Fruit fly (Drosophila melanogaster): ENCODE results near the gene Cpsf6.

Cpsf6 gene

dm6 chr3L:8289336-8290258 is 25.7 kb downstream of the Cpsf6 start, which contains the start of gene cert (continued):
- TF ChIP-seq dmrt99B (tag; optimal IDR thresholded peaks at IDR 0.05) (no peak), Nf-YA (GFP tag; IDR thresholded peaks at IDR 0.05) (no peak), Adf1 (GFP tag; IDR thresholded peaks at IDR 0.05) (peak; percentile 17), ash1 (GFP tag; optimal IDR thresholded peaks at IDR 0.05) (no peak), Hsf (GFP tag; optimal IDR thresholded peaks at IDR 0.05) (peak; percentile 34), lilli (GFP tag; optimal IDR thresholded peaks at IDR 0.05) (peak; percentile 48), Trl (optimal IDR thresholded peaks at IDR 0.05) (no peak), Trl (GFP tag; optimal IDR thresholded peaks at IDR 0.05) (peak; percentile 4), nmo (GFP tag; optimal IDR thresholded peaks at IDR 0.05) (peak; percentile 70), toy (GFP tag; IDR thresholded peaks at IDR 0.05) (no peak), CG6791 (GFP tag; IDR thresholded peaks at IDR 0.05; ENCODE audit: partially characterized antibody) (peak; percentile 89), GATAe (GFP tag; conservative IDR thresholded peaks at IDR 0.05) (no peak), CG6175 (GFP tag; IDR thresholded peaks at IDR 0.05) (no peak), gfzf (GFP tag; optimal IDR thresholded peaks at IDR 0.05) (peak; percentile 46), CG13123 (GFP tag; optimal IDR thresholded peaks at IDR 0.05) (no peak), Camta (GFP tag; optimal IDR thresholded peaks at IDR 0.05) (no peak), pita (GFP tag; optimal IDR thresholded peaks at IDR 0.05) (no peak), Atf6 (GFP tag; IDR thresholded peaks at IDR 0.05) (0 out of 2 replicates have a peak, but pooled peaks have one; percentile 14), CG31224 (GFP tag; IDR thresholded peaks at IDR 0.05) (no peak), row (GFP tag; IDR thresholded peaks at IDR 0.05) (peak; percentile 53), CG18476 (GFP tag; optimal IDR thresholded peaks at IDR 0.05) (no peak), CG3726 (GFP tag; IDR thresholded peaks at IDR 0.05) (no peak), Hr39 (optimal IDR thresholded peaks at IDR 0.05) (no peak), CHES-1-like (GFP tag; optimal IDR thresholded peaks at IDR 0.05) (peak; percentile 42), CG13894 (tag; optimal IDR thresholded peaks at IDR 0.05) (no peak), CG7839 (tag; optimal IDR thresholded peaks at IDR 0.05) (peak; percentile 16), CG2712 (tag; optimal IDR thresholded peaks at IDR 0.05) (peak; percentile 17), sob (GFP tag; IDR thresholded peaks at IDR 0.05) (no peak), CG16813 (GFP tag; IDR thresholded peaks at IDR 0.05; ENCODE audit: partially characterized antibody) (peak; percentile 89), tx (GFP tag; optimal IDR thresholded peaks at IDR 0.05) (peak; percentile 26), CG33213 (GFP tag; optimal IDR thresholded peaks at IDR 0.05) (peak; percentile 17), CG7963 (GFP tag; IDR thresholded peaks at IDR 0.05; ENCODE audit: partially characterized antibody) (peak; percentile 81), tgo (GFP tag; IDR thresholded peaks at IDR 0.05) (no peak), onecut (GFP tag; IDR thresholded peaks at IDR 0.05) (no peak), hbn (GFP tag; IDR thresholded peaks at IDR 0.05; ENCODE audit: partially characterized antibody) (peak; percentile 86), Ets65A (GFP tag) (peak; percentile 94), wdn (GFP tag; IDR thresholded peaks at IDR 0.05) (no peak), CG11456 (GFP tag; IDR thresholded peaks at IDR 0.05) (no peak; the same call in 2 of the 3 replicates), Lhr (GFP tag; optimal IDR thresholded peaks at IDR 0.05) (peak; percentile 37), Mad (GFP tag; optimal IDR thresholded peaks at IDR 0.05) (no peak), CG8388 (GFP tag; optimal IDR thresholded peaks at IDR 0.05) (no peak), NfI (GFP tag; optimal IDR thresholded peaks at IDR 0.05) (no peak), tin (GFP tag; optimal IDR thresholded peaks at IDR 0.05) (peak; percentile 21), CG15601 (tag; optimal IDR thresholded peaks at IDR 0.05) (no peak), HmgD (GFP tag; optimal IDR thresholded peaks at IDR 0.05) (peak; percentile 6), Ada2b (GFP tag; IDR thresholded peaks at IDR 0.05) (no peak), gro (GFP tag; optimal IDR thresholded peaks at IDR 0.05) (peak; percentile 23), CG16815 (GFP tag; optimal IDR thresholded peaks at IDR 0.05) (no peak), inv (GFP tag; IDR thresholded peaks at IDR 0.05; ENCODE audit: partially characterized antibody) (peak; percentile 87), CG9215 (GFP tag; IDR thresholded peaks at IDR 0.05) (no peak)

All from whole organism, embryonic.